Worm (Caenorhabditis elegans) whole organism, late embryonic: ENCODE results near the gene gadr-2.

Source experiments
- T23F11.4 ChIP-seq: fragments of 200-800 bp; sonication (Bioruptor generic); optimal IDR thresholded peaks from 2 replicates; lab custom pipeline; 2018; ENCODE audit warnings: mild to moderate bottlenecking, missing genetic modification characterization, missing compliant biosample characterization
- ceh-48 ChIP-seq: sonication (generic microtip); optimal IDR thresholded peaks from 2 replicates; lab custom pipeline; 2016; ENCODE audit warnings: missing genetic modification characterization, inconsistent platforms, missing compliant biosample characterization
- elt-2 ChIP-seq: sonication (generic microtip); optimal IDR thresholded peaks from 2 replicates; lab custom pipeline; 2016; ENCODE audit warnings: missing genetic modification reagents, missing genetic modification characterization, missing compliant biosample characterization
- fkh-10 ChIP-seq: fragments of 150-350 bp; optimal IDR thresholded peaks from 2 replicates; lab custom pipeline; 2014; ENCODE audit warnings: missing biosample characterization, missing genetic modification reagents, missing genetic modification characterization
- nhr-11 ChIP-seq: fragments of 150-350 bp; optimal IDR thresholded peaks from 2 replicates; lab custom pipeline; 2014; ENCODE audit warnings: missing biosample characterization, missing genetic modification characterization
- pha-2 ChIP-seq: sonication (generic microtip); optimal IDR thresholded peaks from 2 replicates; lab custom pipeline; 2017; ENCODE audit warnings: mild to moderate bottlenecking, missing genetic modification characterization, missing compliant biosample characterization
- pha-4 ChIP-seq: fragments of 150-350 bp; optimal IDR thresholded peaks from 2 replicates; lab custom pipeline; 2018; ENCODE audit warnings: missing biosample characterization, missing genetic modification reagents, missing genetic modification characterization
- rnt-1 ChIP-seq: sonication (generic microtip); optimal IDR thresholded peaks from 2 replicates; lab custom pipeline; 2016; ENCODE audit warnings: missing genetic modification characterization, missing compliant biosample characterization
- sox-4 ChIP-seq: sonication (generic microtip); optimal IDR thresholded peaks from 2 replicates; lab custom pipeline; 2017; ENCODE audit warnings: mild to moderate bottlenecking, missing genetic modification characterization, inconsistent platforms, missing compliant biosample characterization

ce11 chrIV:9529647-9530046 lies 44.7 kb upstream of the gadr-2 start, which contains the start of gene elo-7:
- TF ChIP-seq pha-2 (tag; lab: Kevin White, UChicago) (no peak), elt-2 (tag; lab: Kevin White, UChicago) (no peak), rnt-1 (tag; lab: Kevin White, UChicago) (no peak), ceh-48 (tag; lab: Kevin White, UChicago) (no peak), sox-4 (tag; lab: Kevin White, UChicago) (no peak), fkh-10 (GFP tag; lab: Kevin White, UChicago) (no peak), nhr-11 (tag; lab: Kevin White, UChicago) (no peak), T23F11.4 (GFP tag; lab: Kevin White, UChicago) (no peak), pha-4 (tag; lab: Kevin White, UChicago) (no peak)
